Fruit fly (Drosophila melanogaster) whole organism, prepupa: ENCODE measurements around the gene Osi18.

ENCODE experiments used
- Gug ChIP-seq: fragments of 200-800 bp; sonication (Bioruptor generic); IDR thresholded peaks from 2 replicates; pipeline ENCODE4 v1.3.6; 2022; ENCODE audit warnings: missing biosample characterization, missing genetic modification characterization
- Sox102F ChIP-seq: fragments of 200-800 bp; sonication (Bioruptor generic); optimal IDR thresholded peaks from 2 replicates; lab custom pipeline; 2016; ENCODE audit warnings: missing biosample characterization, mild to moderate bottlenecking, missing genetic modification characterization

dm6 chr3R:6301257-6301839, 28.7 kb upstream of the Osi18 start, which contains the start of gene Osi15:
- TF ChIP-seq Gug (GFP tag; lab: Robert Waterston, UW) (no peak), Sox102F (GFP tag; lab: Kevin White, UChicago) (no peak)
